Fruit fly (Drosophila melanogaster) whole organism, embryonic: ENCODE data around the gene Gk1.

Experiments used
- ATbp ChIP-seq: fragments of 200-800 bp; sonication (Bioruptor generic); optimal IDR thresholded peaks from 2 replicates; lab custom pipeline; 2017; ENCODE audit warnings: missing biosample characterization, mild to moderate bottlenecking, missing genetic modification characterization, missing genetic modification reagents
- CG10366 ChIP-seq: fragments of 200-800 bp; sonication (Bioruptor generic); IDR thresholded peaks from 2 replicates; pipeline ENCODE4 v1.3.6; 2022; ENCODE audit warnings: missing biosample characterization, missing genetic modification characterization
- CG10543 ChIP-seq: fragments of 200-800 bp; sonication (Bioruptor generic); optimal IDR thresholded peaks from 3 replicates; lab custom pipeline; 2017; ENCODE audit warnings: missing biosample characterization, mild to moderate bottlenecking, missing genetic modification characterization, moderate library complexity
- CG11695 ChIP-seq: fragments of 200-800 bp; sonication (Bioruptor generic); IDR thresholded peaks from 3 replicates; pipeline ENCODE4 v1.3.6; 2022; ENCODE audit warnings: missing biosample characterization, missing genetic modification characterization
- CG12299 ChIP-seq: fragments of 200-800 bp; sonication (Bioruptor generic); optimal IDR thresholded peaks from 2 replicates; lab custom pipeline; 2018; ENCODE audit warnings: missing biosample characterization, mild to moderate bottlenecking, missing genetic modification characterization
- CG12942 ChIP-seq: fragments of 200-800 bp; sonication (Bioruptor generic); optimal IDR thresholded peaks from 3 replicates; lab custom pipeline; 2016; ENCODE audit warnings: missing biosample characterization, missing genetic modification characterization
- CG13775 ChIP-seq: fragments of 200-800 bp; sonication (Bioruptor generic); optimal IDR thresholded peaks from 3 replicates; lab custom pipeline; 2017; ENCODE audit warnings: missing biosample characterization, mild to moderate bottlenecking, missing genetic modification characterization
- CG15269 ChIP-seq: fragments of 200-800 bp; sonication (Bioruptor generic); optimal IDR thresholded peaks from 2 replicates; lab custom pipeline; 2018; ENCODE audit warnings: missing biosample characterization, mild to moderate bottlenecking, missing genetic modification characterization, moderate library complexity
- CG15479 ChIP-seq: fragments of 200-800 bp; sonication (Bioruptor generic); optimal IDR thresholded peaks from 3 replicates; lab custom pipeline; 2019; ENCODE audit warnings: missing biosample characterization, mild to moderate bottlenecking, missing genetic modification characterization, moderate library complexity
- CG16815 ChIP-seq: fragments of 200-800 bp; sonication (Bioruptor generic); optimal IDR thresholded peaks from 3 replicates; lab custom pipeline; 2017; ENCODE audit warnings: missing biosample characterization, mild to moderate bottlenecking, missing genetic modification characterization
- CG17359 ChIP-seq: fragments of 200-800 bp; sonication (Bioruptor generic); optimal IDR thresholded peaks from 3 replicates; lab custom pipeline; 2018; ENCODE audit warnings: missing biosample characterization, mild to moderate bottlenecking, missing genetic modification characterization, moderate library complexity
- CG17361 ChIP-seq: fragments of 200-800 bp; sonication (Bioruptor generic); IDR thresholded peaks from 3 replicates; pipeline ENCODE4 v1.3.6; 2022; ENCODE audit warnings: missing biosample characterization, missing genetic modification characterization
- CG2116 ChIP-seq: fragments of 200-800 bp; sonication (Bioruptor generic); optimal IDR thresholded peaks from 3 replicates; lab custom pipeline; 2018; ENCODE audit warnings: missing biosample characterization, mild to moderate bottlenecking, missing genetic modification characterization
- CG2120 ChIP-seq: fragments of 200-800 bp; sonication (Bioruptor generic); optimal IDR thresholded peaks from 3 replicates; lab custom pipeline; 2016; ENCODE audit warnings: missing biosample characterization, missing genetic modification characterization
- CG30403 ChIP-seq: fragments of 200-800 bp; sonication (Bioruptor generic); optimal IDR thresholded peaks from 3 replicates; lab custom pipeline; 2016; ENCODE audit warnings: missing biosample characterization, missing genetic modification characterization
- CG3838 ChIP-seq: fragments of 200-800 bp; sonication (Bioruptor generic); optimal IDR thresholded peaks from 3 replicates; lab custom pipeline; 2016; ENCODE audit warnings: missing biosample characterization, missing genetic modification characterization
- CG4360 ChIP-seq: fragments of 200-800 bp; sonication (Bioruptor generic); IDR thresholded peaks from 2 replicates; pipeline ENCODE4 v1.3.6; 2022; ENCODE audit warnings: missing biosample characterization, missing genetic modification characterization
- CG6272 ChIP-seq: fragments of 200-800 bp; sonication (Bioruptor generic); IDR thresholded peaks from 2 replicates; pipeline ENCODE4 v1.3.6; 2022; ENCODE audit warnings: missing biosample characterization, missing genetic modification characterization
- CG7357 ChIP-seq: fragments of 200-800 bp; sonication (Bioruptor generic); IDR thresholded peaks from 3 replicates; pipeline ENCODE4 v1.3.6; 2022; ENCODE audit warnings: missing biosample characterization, missing genetic modification characterization
- CG8944 ChIP-seq: fragments of 200-800 bp; sonication (Bioruptor generic); optimal IDR thresholded peaks from 3 replicates; lab custom pipeline; 2016; ENCODE audit warnings: missing biosample characterization, missing genetic modification characterization
- Deaf1 ChIP-seq: fragments of 200-800 bp; optimal IDR thresholded peaks from 3 replicates; lab custom pipeline; 2019; ENCODE audit warnings: missing biosample characterization, mild to moderate bottlenecking, missing genetic modification characterization, moderate library complexity
- Eip74EF ChIP-seq, 2 experiments: fragments of 200-800 bp in 1 of 2; fragments of >200 bp in 1 of 2; sonication (Bioruptor generic) in 1 of 2; optimal IDR thresholded peaks; 2 replicates each; lab custom pipeline; 2017 to 2019; ENCODE audit warnings: missing biosample characterization in 2 of 2, missing genetic modification characterization in 2 of 2, mild to moderate bottlenecking in 1 of 2, moderate library complexity in 1 of 2
- H15 ChIP-seq: fragments of 200-800 bp; sonication (Bioruptor generic); IDR thresholded peaks from 3 replicates; pipeline ENCODE4 v1.3.6; 2022; ENCODE audit warnings: missing biosample characterization, missing genetic modification characterization
- HLH3B ChIP-seq: fragments of 200-800 bp; sonication (Bioruptor generic); IDR thresholded peaks from 2 replicates; pipeline ENCODE4 v1.3.6; 2022; ENCODE audit warnings: missing biosample characterization, missing genetic modification characterization
- HmgD ChIP-seq: fragments of 200-800 bp; sonication (Bioruptor generic); optimal IDR thresholded peaks from 3 replicates; lab custom pipeline; 2016; ENCODE audit warnings: missing biosample characterization, missing genetic modification characterization
- bab2 ChIP-seq: fragments of 200-800 bp; sonication (Bioruptor generic); optimal IDR thresholded peaks from 2 replicates; lab custom pipeline; 2016; ENCODE audit warnings: missing biosample characterization, missing genetic modification characterization
- cas ChIP-seq: fragments of 200-800 bp; sonication (Bioruptor generic); IDR thresholded peaks from 2 replicates; pipeline ENCODE4 v1.3.6; 2022; ENCODE audit warnings: missing biosample characterization, missing genetic modification characterization
- chif ChIP-seq, 2 experiments: fragments of 200-800 bp; sonication (Bioruptor generic); optimal IDR thresholded peaks; 3 replicates each; lab custom pipeline; 2016; ENCODE audit warnings: missing biosample characterization in 2 of 2, missing genetic modification characterization in 2 of 2
- croc ChIP-seq: fragments of 200-800 bp; sonication (Bioruptor generic); conservative IDR thresholded peaks from 3 replicates; pipeline ENCODE4 v1.3.6; 2022; ENCODE audit warnings: missing biosample characterization, missing genetic modification characterization
- dan ChIP-seq: fragments of 200-800 bp; sonication (Bioruptor generic); IDR thresholded peaks from 2 replicates; pipeline ENCODE4 v1.3.6; 2022; ENCODE audit warnings: missing biosample characterization, missing genetic modification characterization
- dimm ChIP-seq: fragments of 200-800 bp; sonication (Bioruptor generic); IDR thresholded peaks from 2 replicates; pipeline ENCODE4 v1.3.6; 2022; ENCODE audit warnings: missing biosample characterization, missing genetic modification characterization
- fd3F ChIP-seq: fragments of 200-800 bp; sonication (Bioruptor generic); optimal IDR thresholded peaks from 2 replicates; lab custom pipeline; 2018; ENCODE audit warnings: missing biosample characterization, mild to moderate bottlenecking, missing genetic modification characterization, moderate library complexity
- gem ChIP-seq: fragments of 200-800 bp; sonication (Bioruptor generic); optimal IDR thresholded peaks from 2 replicates; lab custom pipeline; 2019; ENCODE audit warnings: missing biosample characterization, mild to moderate bottlenecking, missing genetic modification characterization, moderate library complexity
- gro ChIP-seq: fragments of 200-800 bp; sonication (Bioruptor generic); optimal IDR thresholded peaks from 2 replicates; lab custom pipeline; 2016; ENCODE audit warnings: missing biosample characterization, missing genetic modification characterization
- gsb ChIP-seq: fragments of 200-800 bp; sonication (Bioruptor generic); IDR thresholded peaks from 2 replicates; pipeline ENCODE4 v1.3.6; 2022; ENCODE audit warnings: missing biosample characterization, missing genetic modification characterization
- gsb-n ChIP-seq: fragments of 200-800 bp; sonication (Bioruptor generic); optimal IDR thresholded peaks from 3 replicates; lab custom pipeline; 2018; ENCODE audit warnings: missing biosample characterization, mild to moderate bottlenecking, missing genetic modification characterization
- her ChIP-seq: fragments of 200-800 bp; sonication (Bioruptor generic); optimal IDR thresholded peaks from 2 replicates; lab custom pipeline; 2016; ENCODE audit warnings: missing biosample characterization, missing genetic modification characterization
- lmd ChIP-seq: fragments of 200-800 bp; sonication (Bioruptor generic); IDR thresholded peaks from 2 replicates; pipeline ENCODE4 v1.3.6; 2022; ENCODE audit warnings: missing biosample characterization, missing genetic modification characterization
- lov ChIP-seq, 2 experiments: fragments of 200-800 bp in 1 of 2; fragments of >200 bp in 1 of 2; sonication (Bioruptor generic) in 1 of 2; IDR thresholded peaks in 1 of 2; optimal IDR thresholded peaks in 1 of 2; 2 replicates in 1 of 2; 3 replicates in 1 of 2; pipeline versions ENCODE4 v1.3.6 to Lab custom; 2017 to 2022; ENCODE audit warnings: missing biosample characterization in 1 of 2, missing genetic modification characterization in 1 of 2
- pan ChIP-seq, 4 experiments: fragments of >200 bp in 3 of 4; fragments of 200-800 bp in 1 of 4; sonication (Bioruptor generic) in 1 of 4; optimal IDR thresholded peaks in 3 of 4; IDR thresholded peaks in 1 of 4; 2 replicates each; pipeline versions ENCODE4 v1.3.6 to Lab custom; 2017 to 2022; ENCODE audit warnings: missing biosample characterization in 2 of 4, missing genetic modification characterization in 2 of 4, mixed read lengths in 1 of 4
- peb ChIP-seq: fragments of 200-800 bp; sonication (Bioruptor generic); IDR thresholded peaks from 2 replicates; pipeline ENCODE4 v1.3.6; 2022; ENCODE audit warnings: missing biosample characterization, missing genetic modification characterization
- pum ChIP-seq: fragments of 200-800 bp; sonication (Bioruptor generic); optimal IDR thresholded peaks from 2 replicates; lab custom pipeline; 2016; ENCODE audit warnings: missing biosample characterization, missing genetic modification characterization
- salm ChIP-seq: fragments of 200-800 bp; sonication (Bioruptor generic); optimal IDR thresholded peaks from 2 replicates; lab custom pipeline; 2018; ENCODE audit warnings: missing biosample characterization, mild to moderate bottlenecking, missing genetic modification characterization
- sim ChIP-seq: fragments of 200-800 bp; sonication (Bioruptor generic); IDR thresholded peaks from 2 replicates; pipeline ENCODE4 v1.3.6; 2022; ENCODE audit warnings: missing biosample characterization, missing genetic modification characterization
- ssp ChIP-seq: fragments of 200-800 bp; sonication (Bioruptor generic); IDR thresholded peaks from 2 replicates; pipeline ENCODE4 v1.3.6; 2022; ENCODE audit warnings: missing biosample characterization, missing genetic modification characterization
- stc ChIP-seq: fragments of 200-800 bp; sonication (Bioruptor generic); IDR thresholded peaks from 2 replicates; pipeline ENCODE4 v1.3.6; 2022; ENCODE audit warnings: missing biosample characterization, missing genetic modification characterization
- stwl ChIP-seq: fragments of 200-800 bp; sonication (Bioruptor generic); optimal IDR thresholded peaks from 3 replicates; lab custom pipeline; 2018; ENCODE audit warnings: missing biosample characterization, mild to moderate bottlenecking, missing genetic modification characterization, moderate library complexity
- sug ChIP-seq: fragments of 200-800 bp; optimal IDR thresholded peaks from 2 replicates; lab custom pipeline; 2019; ENCODE audit warnings: missing biosample characterization, mild to moderate bottlenecking, missing genetic modification characterization, moderate library complexity
- tap ChIP-seq: fragments of 200-800 bp; optimal IDR thresholded peaks from 3 replicates; lab custom pipeline; 2019; ENCODE audit warnings: missing biosample characterization, mild to moderate bottlenecking, missing genetic modification characterization, moderate library complexity
- zfh1 ChIP-seq: fragments of 200-800 bp; sonication (Bioruptor generic); IDR thresholded peaks from 3 replicates; pipeline ENCODE4 v1.3.6; 2022; ENCODE audit warnings: missing biosample characterization, missing genetic modification characterization

The Gk1 gene

DNA sequence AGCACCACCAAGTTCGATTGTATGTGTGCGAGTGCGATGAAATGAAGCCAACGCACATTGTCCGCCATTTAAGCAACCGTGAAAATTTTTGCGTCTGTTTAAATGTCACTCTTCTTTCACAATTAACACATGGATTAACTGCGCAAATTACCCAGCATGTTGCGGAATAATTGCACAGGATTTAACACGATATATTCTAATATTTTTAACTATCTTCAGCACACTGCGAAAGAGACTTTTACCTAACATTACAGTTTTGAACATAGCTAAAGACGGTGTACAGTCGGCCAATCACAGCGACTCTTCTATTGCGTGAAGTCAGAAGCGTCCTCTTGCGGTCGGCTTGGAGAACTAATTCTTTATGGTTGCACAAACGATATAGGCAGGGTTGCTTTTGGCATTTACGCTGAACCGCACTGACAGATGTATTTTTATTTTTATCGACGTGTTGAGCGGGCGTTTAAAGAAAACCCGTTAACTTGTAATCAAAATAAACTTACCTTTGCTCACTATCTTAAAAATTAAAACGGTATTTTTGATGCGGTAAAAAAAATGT, 41.1 kb upstream of the Gk1 start (continued):
- TF ChIP-seq stc (no peak), chif (GFP tag; optimal IDR thresholded peaks at IDR 0.05; lab: Kevin White, UChicago) (peak; percentile 48 to 54), CG13775 (peak; percentile 54), HLH3B (no peak), CG10366 (GFP tag; lab: Robert Waterston, UW) (no peak), cas (GFP tag; lab: Robert Waterston, UW) (0 out of 2 replicates have a peak, but pooled peaks have one; percentile 10), CG15479 (GFP tag; lab: Kevin White, UChicago) (peak; percentile 76), pum (GFP tag; lab: Kevin White, UChicago) (peak; percentile 19), CG2120 (peak; percentile 53), gro (GFP tag; lab: Kevin White, UChicago) (peak; percentile 70), CG8944 (no peak), CG11695 (peak; percentile 6; the same call in 1 of the 3 replicates), fd3F (no peak), her (GFP tag; lab: Kevin White, UChicago) (peak; percentile 26), peb (GFP tag; lab: Robert Waterston, UW) (no peak), ssp (peak; percentile 61), CG30403 (peak; percentile 46), lov (optimal IDR thresholded peaks at IDR 0.05; lab: Kevin White, UChicago) (no peak), lov (GFP tag; IDR thresholded peaks at IDR 0.05; lab: Robert Waterston, UW) (peak; percentile 76; the same call in 2 of the 3 replicates), CG17359 (no peak), sug (no peak), bab2 (GFP tag; lab: Kevin White, UChicago) (no peak), gsb-n (tag; lab: Kevin White, UChicago) (no peak), Eip74EF (GFP tag; optimal IDR thresholded peaks at IDR 0.05; lab: Kevin White, UChicago) (no peak), CG16815 (GFP tag; lab: Kevin White, UChicago) (no peak), CG12299 (no peak), CG7357 (GFP tag; lab: Robert Waterston, UW) (no peak), gem (tag; lab: Kevin White, UChicago) (no peak), dimm (no peak), croc (no peak), Deaf1 (tag; lab: Kevin White, UChicago) (peak; percentile 100), CG3838 (GFP tag; lab: Kevin White, UChicago) (no peak), salm (tag; lab: Kevin White, UChicago) (no peak), stwl (tag; lab: Kevin White, UChicago) (peak; percentile 82), CG12942 (GFP tag; lab: Kevin White, UChicago) (no peak), lmd (GFP tag; lab: Robert Waterston, UW) (peak; percentile 40; the same call in 1 of the 2 replicates), CG15269 (tag; lab: Kevin White, UChicago) (no peak), tap (tag; lab: Kevin White, UChicago) (no peak), CG17361 (GFP tag; lab: Robert Waterston, UW) (no peak; the same call in 2 of the 3 replicates), gsb (GFP tag; lab: Robert Waterston, UW) (peak; percentile 45; the same call in 1 of the 2 replicates), HmgD (peak; percentile 51), sim (GFP tag; lab: Robert Waterston, UW) (no peak), pan (optimal IDR thresholded peaks at IDR 0.05; lab: Kevin White, UChicago) (no peak), pan (GFP tag; optimal IDR thresholded peaks at IDR 0.05 in 1 of 2, IDR thresholded peaks at IDR 0.05 in 1 of 2) (peak in 1 of 2 experiments; percentile 28), ATbp (no peak), zfh1 (GFP tag; lab: Robert Waterston, UW) (peak; percentile 66; the same call in 2 of the 3 replicates), H15 (GFP tag; lab: Robert Waterston, UW) (0 out of 3 replicates have a peak, but pooled peaks have one; percentile 40), CG6272 (GFP tag; lab: Robert Waterston, UW) (no peak), CG2116 (peak; percentile 100), CG10543 (GFP tag; lab: Kevin White, UChicago) (no peak), CG4360 (no peak), dan (GFP tag; lab: Robert Waterston, UW) (no peak)
